Worm (Caenorhabditis elegans): Measurements from ENCODE around the gene age-1.
A peak's percentile ranks its signal among the peaks of the same experiment; 100 is the strongest.

ce11 chrII:11501956-11502355, 24.9 kb downstream of the age-1 start:
- no peak for TF ChIP-seq unc-62 (GFP tag; optimal IDR thresholded peaks at IDR 0.05)
- no peak for TF ChIP-seq nhr-237 (tag; optimal IDR thresholded peaks at IDR 0.05)
- no peak for TF ChIP-seq ces-1 (GFP tag; optimal IDR thresholded peaks at IDR 0.05)
- no peak for TF ChIP-seq ceh-43 (GFP tag; optimal IDR thresholded peaks at IDR 0.05)
- TF ChIP-seq ham-2 (GFP tag; optimal IDR thresholded peaks at IDR 0.05): peak; percentile 59
- TF ChIP-seq nhr-76 (tag; optimal IDR thresholded peaks at IDR 0.05): no peak
- TF ChIP-seq lsy-2 (tag; optimal IDR thresholded peaks at IDR 0.05): no peak
- no peak for TF ChIP-seq snpc-4 (tag; optimal IDR thresholded peaks at IDR 0.05)
- TF ChIP-seq pha-4 (tag; optimal IDR thresholded peaks at IDR 0.05): no peak

All from whole organism, mixed stage, embryonic.